Fruit fly (Drosophila melanogaster) whole organism, embryonic: ENCODE results near the gene CG12012.
A peak's percentile ranks its signal among the peaks of the same experiment; 100 is the strongest.

Experiments used
- Antp ChIP-seq: fragments of 200-800 bp; sonication (Bioruptor generic); optimal IDR thresholded peaks from 3 replicates; lab custom pipeline; 2016; ENCODE audit warnings: missing biosample characterization, missing genetic modification characterization
- Asciz ChIP-seq: fragments of 200-800 bp; sonication (Bioruptor generic); optimal IDR thresholded peaks from 2 replicates; lab custom pipeline; 2017; ENCODE audit warnings: missing biosample characterization, mild to moderate bottlenecking, missing genetic modification characterization, missing genetic modification reagents
- Atf3 ChIP-seq: fragments of 200-800 bp; sonication (Bioruptor generic); optimal IDR thresholded peaks from 3 replicates; lab custom pipeline; 2016; ENCODE audit warnings: missing biosample characterization, missing genetic modification characterization
- B-H1 ChIP-seq: fragments of 200-800 bp; sonication (Bioruptor generic); IDR thresholded peaks from 3 replicates; pipeline ENCODE4 v1.3.6; 2022; ENCODE audit warnings: missing biosample characterization, missing genetic modification characterization
- CG12299 ChIP-seq: fragments of 200-800 bp; sonication (Bioruptor generic); optimal IDR thresholded peaks from 2 replicates; lab custom pipeline; 2018; ENCODE audit warnings: missing biosample characterization, mild to moderate bottlenecking, missing genetic modification characterization
- CG12744 ChIP-seq: fragments of 200-800 bp; sonication (Bioruptor generic); optimal IDR thresholded peaks from 2 replicates; lab custom pipeline; 2016; ENCODE audit warnings: missing biosample characterization, missing genetic modification characterization
- CG12942 ChIP-seq: fragments of 200-800 bp; sonication (Bioruptor generic); optimal IDR thresholded peaks from 3 replicates; lab custom pipeline; 2016; ENCODE audit warnings: missing biosample characterization, missing genetic modification characterization
- CG14965 ChIP-seq: fragments of 200-800 bp; sonication (Bioruptor generic); optimal IDR thresholded peaks from 2 replicates; lab custom pipeline; 2016; ENCODE audit warnings: missing biosample characterization, missing genetic modification characterization, borderline replicate concordance
- CG15011 ChIP-seq: fragments of 200-800 bp; sonication (Bioruptor generic); optimal IDR thresholded peaks from 3 replicates; lab custom pipeline; 2018; ENCODE audit warnings: missing biosample characterization, mild to moderate bottlenecking, missing genetic modification characterization
- CG15073 ChIP-seq: fragments of 200-800 bp; sonication (Bioruptor generic); optimal IDR thresholded peaks from 2 replicates; lab custom pipeline; 2016; ENCODE audit warnings: missing biosample characterization, missing genetic modification characterization
- CG15269 ChIP-seq: fragments of 200-800 bp; sonication (Bioruptor generic); optimal IDR thresholded peaks from 2 replicates; lab custom pipeline; 2018; ENCODE audit warnings: missing biosample characterization, mild to moderate bottlenecking, missing genetic modification characterization, moderate library complexity
- CG17328 ChIP-seq: fragments of 200-800 bp; sonication (Bioruptor generic); IDR thresholded peaks from 2 replicates; pipeline ENCODE4 v1.3.6; 2022; ENCODE audit warnings: missing biosample characterization, missing genetic modification characterization
- CG17802 ChIP-seq: fragments of 200-800 bp; sonication (Bioruptor generic); optimal IDR thresholded peaks from 2 replicates; lab custom pipeline; 2018; ENCODE audit warnings: missing biosample characterization, mild to moderate bottlenecking, missing genetic modification characterization, moderate library complexity
- CG18011 ChIP-seq: fragments of 200-800 bp; sonication (Bioruptor generic); optimal IDR thresholded peaks from 2 replicates; lab custom pipeline; 2017; ENCODE audit warnings: missing biosample characterization, missing genetic modification characterization, mild to moderate bottlenecking, moderate library complexity, missing genotype
- CG2199 ChIP-seq: fragments of 200-800 bp; sonication (Bioruptor generic); IDR thresholded peaks from 3 replicates; pipeline ENCODE4 v1.3.6; 2022; ENCODE audit warnings: missing biosample characterization, missing genetic modification characterization
- CG3065 ChIP-seq: fragments of 200-800 bp; sonication (Bioruptor generic); optimal IDR thresholded peaks from 2 replicates; lab custom pipeline; 2016; ENCODE audit warnings: missing biosample characterization, missing genetic modification characterization
- CG3847 ChIP-seq: fragments of 200-800 bp; sonication (Bioruptor generic); IDR thresholded peaks from 2 replicates; pipeline ENCODE4 v1.3.6; 2022; ENCODE audit warnings: missing biosample characterization, missing genetic modification characterization
- CG3995 ChIP-seq: fragments of 200-800 bp; sonication (Bioruptor generic); optimal IDR thresholded peaks from 3 replicates; lab custom pipeline; 2016; ENCODE audit warnings: missing biosample characterization, missing genetic modification characterization
- CG4820 ChIP-seq: fragments of 200-800 bp; sonication (Bioruptor generic); optimal IDR thresholded peaks from 3 replicates; lab custom pipeline; 2016; ENCODE audit warnings: missing biosample characterization, missing genetic modification characterization
- CG6683 ChIP-seq: fragments of 200-800 bp; sonication (Bioruptor generic); optimal IDR thresholded peaks from 2 replicates; lab custom pipeline; 2017; ENCODE audit warnings: missing biosample characterization, mild to moderate bottlenecking, missing genetic modification characterization, missing genetic modification reagents
- CG8944 ChIP-seq: fragments of 200-800 bp; sonication (Bioruptor generic); optimal IDR thresholded peaks from 3 replicates; lab custom pipeline; 2016; ENCODE audit warnings: missing biosample characterization, missing genetic modification characterization
- CG9215 ChIP-seq: fragments of 200-800 bp; sonication (Bioruptor generic); IDR thresholded peaks from 2 replicates; pipeline ENCODE4 v1.3.6; 2022; ENCODE audit warnings: missing biosample characterization, missing genetic modification characterization
- CG9727 ChIP-seq: fragments of 200-800 bp; sonication (Bioruptor generic); optimal IDR thresholded peaks from 3 replicates; lab custom pipeline; 2017; ENCODE audit warnings: missing biosample characterization, mild to moderate bottlenecking, missing genetic modification characterization
- Dll ChIP-seq: fragments of 200-800 bp; sonication (Bioruptor generic); IDR thresholded peaks from 4 replicates; pipeline ENCODE4 v1.3.6; 2022; ENCODE audit warnings: missing biosample characterization, missing genetic modification characterization; ENCODE audit not compliant: partially characterized antibody
- E2f2 ChIP-seq: fragments of 200-800 bp; sonication (Bioruptor generic); IDR thresholded peaks from 2 replicates; pipeline ENCODE4 v1.3.6; 2022; ENCODE audit warnings: missing biosample characterization, missing genetic modification characterization
- ERR ChIP-seq: fragments of 200-800 bp; sonication (Bioruptor generic); optimal IDR thresholded peaks from 2 replicates; lab custom pipeline; 2016; ENCODE audit warnings: missing biosample characterization, missing genetic modification characterization
- Fer2 ChIP-seq: fragments of 200-800 bp; sonication (Bioruptor generic); optimal IDR thresholded peaks from 2 replicates; lab custom pipeline; 2018; ENCODE audit warnings: missing biosample characterization, mild to moderate bottlenecking, missing genetic modification characterization, moderate library complexity
- GATAe ChIP-seq: fragments of 200-800 bp; sonication (Bioruptor generic); conservative IDR thresholded peaks from 2 replicates; pipeline ENCODE4 v1.3.6; 2022; ENCODE audit warnings: missing biosample characterization, missing genetic modification characterization
- Lpt ChIP-seq: fragments of >200 bp; optimal IDR thresholded peaks from 2 replicates; lab custom pipeline; 2018; ENCODE audit warnings: missing biosample characterization, missing genetic modification characterization
- Med ChIP-seq: fragments of 200-800 bp; sonication (Bioruptor generic); peaks from one replicate; lab custom pipeline; 2016; ENCODE audit warnings: missing biosample characterization, missing genetic modification characterization, mild to moderate bottlenecking, inconsistent platforms, moderate library complexity
- Sry-β ChIP-seq: fragments of 200-800 bp; sonication (Bioruptor generic); optimal IDR thresholded peaks from 2 replicates; lab custom pipeline; 2018; ENCODE audit warnings: missing biosample characterization, mild to moderate bottlenecking, missing genetic modification characterization, moderate library complexity
- YL-1 ChIP-seq: fragments of 200-800 bp; sonication (Bioruptor generic); optimal IDR thresholded peaks from 3 replicates; lab custom pipeline; 2017; ENCODE audit warnings: missing biosample characterization, mild to moderate bottlenecking, missing genetic modification characterization
- dati ChIP-seq: fragments of 200-800 bp; sonication (Bioruptor generic); IDR thresholded peaks from 2 replicates; pipeline ENCODE4 v1.3.6; 2022; ENCODE audit warnings: missing biosample characterization, missing genetic modification characterization
- exex ChIP-seq: fragments of 200-800 bp; sonication (Bioruptor generic); optimal IDR thresholded peaks from 4 replicates; lab custom pipeline; 2018; ENCODE audit warnings: missing biosample characterization, mild to moderate bottlenecking, missing genetic modification characterization, moderate library complexity
- fd3F ChIP-seq: fragments of 200-800 bp; sonication (Bioruptor generic); optimal IDR thresholded peaks from 2 replicates; lab custom pipeline; 2018; ENCODE audit warnings: missing biosample characterization, mild to moderate bottlenecking, missing genetic modification characterization, moderate library complexity
- gce ChIP-seq: fragments of 200-800 bp; sonication (Bioruptor generic); IDR thresholded peaks from 3 replicates; pipeline ENCODE4 v1.3.6; 2022; ENCODE audit warnings: missing biosample characterization, missing genetic modification characterization
- gsb-n ChIP-seq: fragments of 200-800 bp; sonication (Bioruptor generic); optimal IDR thresholded peaks from 3 replicates; lab custom pipeline; 2018; ENCODE audit warnings: missing biosample characterization, mild to moderate bottlenecking, missing genetic modification characterization
- hb ChIP-seq: fragments of 200-800 bp; sonication (Bioruptor generic); IDR thresholded peaks from 3 replicates; pipeline ENCODE4 v1.3.6; 2022; ENCODE audit warnings: missing biosample characterization, missing genetic modification characterization; ENCODE audit not compliant: partially characterized antibody
- jing ChIP-seq: fragments of 200-800 bp; sonication (Bioruptor generic); optimal IDR thresholded peaks from 2 replicates; lab custom pipeline; 2018; ENCODE audit warnings: missing biosample characterization, mild to moderate bottlenecking, missing genetic modification characterization
- maf-S ChIP-seq: fragments of 200-800 bp; sonication (Bioruptor generic); optimal IDR thresholded peaks from 2 replicates; lab custom pipeline; 2016; ENCODE audit warnings: missing biosample characterization, missing genetic modification characterization
- mirr ChIP-seq: fragments of 200-800 bp; sonication (Bioruptor generic); optimal IDR thresholded peaks from 3 replicates; lab custom pipeline; 2018; ENCODE audit warnings: missing biosample characterization, mild to moderate bottlenecking, missing genetic modification characterization
- ro ChIP-seq: fragments of 200-800 bp; sonication (Bioruptor generic); IDR thresholded peaks from 2 replicates; pipeline ENCODE4 v1.3.6; 2022; ENCODE audit warnings: missing biosample characterization, missing genetic modification characterization
- sens ChIP-seq: fragments of 200-800 bp; sonication (Bioruptor generic); peaks from one replicate; lab custom pipeline; 2016; ENCODE audit warnings: missing biosample characterization, missing genetic modification characterization
- sima ChIP-seq: fragments of 200-800 bp; sonication (Bioruptor generic); optimal IDR thresholded peaks from 2 replicates; lab custom pipeline; 2016; ENCODE audit warnings: missing biosample characterization, missing genetic modification characterization
- slbo ChIP-seq: fragments of 200-800 bp; sonication (Bioruptor generic); IDR thresholded peaks from 2 replicates; pipeline ENCODE4 v1.3.6; 2022; ENCODE audit warnings: missing biosample characterization, missing genetic modification characterization
- toy ChIP-seq: fragments of 200-800 bp; sonication (Bioruptor generic); IDR thresholded peaks from 2 replicates; pipeline ENCODE4 v1.3.6; 2022; ENCODE audit warnings: missing biosample characterization, missing genetic modification characterization
- tup ChIP-seq: fragments of 200-800 bp; sonication (Bioruptor generic); optimal IDR thresholded peaks from 2 replicates; lab custom pipeline; 2016; ENCODE audit warnings: missing biosample characterization, mild to moderate bottlenecking, missing genetic modification characterization, moderate library complexity
- vnd ChIP-seq: fragments of 200-800 bp; sonication (Bioruptor generic); IDR thresholded peaks from 3 replicates; pipeline ENCODE4 v1.3.6; 2022; ENCODE audit warnings: missing biosample characterization, missing genetic modification characterization; ENCODE audit not compliant: partially characterized antibody
- yki ChIP-seq: fragments of >200 bp; optimal IDR thresholded peaks from 3 replicates; lab custom pipeline; 2018
- zen ChIP-seq: fragments of 200-800 bp; sonication (Bioruptor generic); optimal IDR thresholded peaks from 3 replicates; lab custom pipeline; 2018; ENCODE audit warnings: missing biosample characterization, mild to moderate bottlenecking, missing genetic modification characterization, moderate library complexity
- zen2 ChIP-seq: fragments of 200-800 bp; sonication (Bioruptor generic); IDR thresholded peaks from 3 replicates; pipeline ENCODE4 v1.3.6; 2022; ENCODE audit warnings: missing biosample characterization, missing genetic modification characterization; ENCODE audit not compliant: partially characterized antibody

CG12012 gene

dm6 chr3L:3381869-3382488 lies 5.4 kb downstream of the CG12012 start (continued):
- TF ChIP-seq CG15269 (tag; lab: Kevin White, UChicago): peak; percentile 60
- TF ChIP-seq CG6683: no peak
- TF ChIP-seq Dll (GFP tag; lab: Robert Waterston, UW): no peak
- peak; percentile 27 for TF ChIP-seq sens
- peak; percentile 88 for TF ChIP-seq slbo (GFP tag; lab: Robert Waterston, UW)
- TF ChIP-seq CG14965 (GFP tag; lab: Kevin White, UChicago): no peak
- no peak for TF ChIP-seq E2f2 (GFP tag; lab: Robert Waterston, UW)
- TF ChIP-seq CG12744: no peak
- no peak for TF ChIP-seq maf-S (GFP tag; lab: Kevin White, UChicago)
- TF ChIP-seq ro (GFP tag; lab: Robert Waterston, UW): no peak
- no peak for TF ChIP-seq Antp
- TF ChIP-seq B-H1 (GFP tag; lab: Robert Waterston, UW): peak; percentile 61; the same call in 2 of the 3 replicates
- no peak for TF ChIP-seq sima
- peak; percentile 72 for TF ChIP-seq CG3847
- TF ChIP-seq toy (GFP tag; lab: Robert Waterston, UW): peak; percentile 30; the same call in 1 of the 2 replicates
- no peak for TF ChIP-seq Atf3 (GFP tag; lab: Kevin White, UChicago)
- TF ChIP-seq CG12299 (tag; lab: Kevin White, UChicago): no peak
- TF ChIP-seq Asciz (GFP tag; lab: Kevin White, UChicago): no peak
- peak; percentile 78 for TF ChIP-seq Med
- no peak for TF ChIP-seq CG3995
- TF ChIP-seq CG18011: no peak
- TF ChIP-seq CG17328: peak; percentile 73
- no peak for TF ChIP-seq exex
- TF ChIP-seq zen2 (GFP tag; lab: Robert Waterston, UW): no peak
- TF ChIP-seq zen: no peak
- TF ChIP-seq dati (GFP tag; lab: Robert Waterston, UW): no peak
- TF ChIP-seq vnd (GFP tag; lab: Robert Waterston, UW): no peak
- no peak for TF ChIP-seq yki (lab: Kevin White, UChicago)
- no peak for TF ChIP-seq CG15073 (GFP tag; lab: Kevin White, UChicago)
- TF ChIP-seq hb (GFP tag; lab: Robert Waterston, UW): no peak
- TF ChIP-seq YL-1 (GFP tag; lab: Kevin White, UChicago): no peak
- TF ChIP-seq CG9727 (GFP tag; lab: Kevin White, UChicago): no peak
- TF ChIP-seq jing (GFP tag; lab: Kevin White, UChicago): no peak
- TF ChIP-seq Lpt (GFP tag; lab: Kevin White, UChicago): no peak
- no peak for TF ChIP-seq ERR (GFP tag; lab: Kevin White, UChicago)
- TF ChIP-seq CG17802 (tag; lab: Kevin White, UChicago): no peak
- TF ChIP-seq gsb-n (tag; lab: Kevin White, UChicago): no peak
- no peak for TF ChIP-seq Sry-β (GFP tag; lab: Kevin White, UChicago)
- no peak for TF ChIP-seq CG15011 (GFP tag; lab: Kevin White, UChicago)
- no peak for TF ChIP-seq GATAe (GFP tag; lab: Robert Waterston, UW)
- peak; percentile 6 for TF ChIP-seq tup
- TF ChIP-seq CG3065 (GFP tag; lab: Kevin White, UChicago): no peak
- TF ChIP-seq mirr: no peak
- no peak for TF ChIP-seq CG12942 (GFP tag; lab: Kevin White, UChicago)
- no peak for TF ChIP-seq gce (GFP tag; lab: Robert Waterston, UW)
- peak; percentile 32; the same call in 1 of the 2 replicates for TF ChIP-seq CG9215 (GFP tag; lab: Robert Waterston, UW)
- TF ChIP-seq CG4820 (GFP tag; lab: Kevin White, UChicago): no peak
- peak; percentile 9 for TF ChIP-seq Fer2 (tag; lab: Kevin White, UChicago)
- TF ChIP-seq fd3F: peak; percentile 27
- TF ChIP-seq CG8944: no peak
- no peak for TF ChIP-seq CG2199 (GFP tag; lab: Robert Waterston, UW)
